Fruit fly (Drosophila melanogaster) whole organism, wandering third instar larva: Measurements from ENCODE around the gene kay.
A peak's percentile ranks its signal among the peaks of the same experiment; 100 is the strongest.

Source experiments
- Abd-B ChIP-seq: fragments of >200 bp; optimal IDR thresholded peaks from 2 replicates; lab custom pipeline; 2017; ENCODE audit warnings: missing biosample characterization, missing genetic modification characterization
- CG32264 ChIP-seq: fragments of 200-800 bp; sonication (Bioruptor generic); optimal IDR thresholded peaks from 2 replicates; lab custom pipeline; 2016; ENCODE audit warnings: missing biosample characterization, missing genetic modification characterization
- CG9705 ChIP-seq: fragments of 200-800 bp; sonication (Bioruptor generic); optimal IDR thresholded peaks from 2 replicates; lab custom pipeline; 2018; ENCODE audit warnings: missing biosample characterization, mild to moderate bottlenecking, missing genetic modification characterization
- CrebA ChIP-seq: fragments of 200-800 bp; sonication (Bioruptor generic); optimal IDR thresholded peaks from 2 replicates; lab custom pipeline; 2016; ENCODE audit warnings: missing biosample characterization, mild to moderate bottlenecking, missing genetic modification characterization, borderline replicate concordance
- Dfd ChIP-seq: fragments of >200 bp; optimal IDR thresholded peaks from 2 replicates; lab custom pipeline; 2017; ENCODE audit warnings: missing biosample characterization, missing genetic modification characterization
- Dif ChIP-seq: fragments of 200-275, 200-300 bp; sonication (Bioruptor generic); optimal IDR thresholded peaks from 2 replicates; lab custom pipeline; 2018; ENCODE audit warnings: missing biosample characterization, missing genetic modification characterization; ENCODE audit not compliant: partially characterized antibody
- GATAd ChIP-seq: sonication (Bioruptor generic); optimal IDR thresholded peaks from 2 replicates; lab custom pipeline; 2016; ENCODE audit warnings: missing biosample characterization, missing genetic modification characterization
- HLH106 ChIP-seq: fragments of 200-800 bp; optimal IDR thresholded peaks from 3 replicates; lab custom pipeline; 2019; ENCODE audit warnings: missing biosample characterization, mild to moderate bottlenecking, missing genetic modification characterization, moderate library complexity
- Hnf4 ChIP-seq: fragments of 200-800 bp; sonication (Bioruptor generic); optimal IDR thresholded peaks from 2 replicates; lab custom pipeline; 2016; ENCODE audit warnings: missing biosample characterization, mild to moderate bottlenecking, missing genetic modification characterization
- Hr78 ChIP-seq: fragments of >200 bp; optimal IDR thresholded peaks from 2 replicates; lab custom pipeline; 2017; ENCODE audit warnings: missing biosample characterization, missing genetic modification characterization
- Hr83 ChIP-seq: fragments of 200-300 bp; sonication (Bioruptor generic); optimal IDR thresholded peaks from 2 replicates; lab custom pipeline; 2016; ENCODE audit warnings: missing biosample characterization, mild to moderate bottlenecking, missing genetic modification characterization, moderate library complexity; ENCODE audit not compliant: poor library complexity, severe bottlenecking
- Jra ChIP-seq: sonication (Bioruptor generic); optimal IDR thresholded peaks from 2 replicates; lab custom pipeline; 2016; ENCODE audit warnings: missing biosample characterization, missing genetic modification characterization
- Mio ChIP-seq: sonication (Bioruptor generic); optimal IDR thresholded peaks from 2 replicates; lab custom pipeline; 2016; ENCODE audit warnings: missing biosample characterization, missing genetic modification characterization
- Myc ChIP-seq: fragments of >200 bp; optimal IDR thresholded peaks from 2 replicates; lab custom pipeline; 2017
- N ChIP-seq: fragments of >200 bp; optimal IDR thresholded peaks from 2 replicates; lab custom pipeline; 2018; ENCODE audit warnings: missing biosample characterization, missing external identifiers, missing genetic modification characterization
- OdsH ChIP-seq: fragments of 200-800 bp; sonication (Bioruptor generic); optimal IDR thresholded peaks from 2 replicates; lab custom pipeline; 2016; ENCODE audit warnings: missing biosample characterization, mild to moderate bottlenecking, missing genetic modification characterization
- Rel ChIP-seq, 2 experiments: fragments of 200-800 bp; sonication (Bioruptor generic) in 1 of 2; optimal IDR thresholded peaks; 2 replicates in 1 of 2; 3 replicates in 1 of 2; lab custom pipeline; 2016 to 2019; ENCODE audit warnings: mild to moderate bottlenecking in 2 of 2, missing biosample characterization in 2 of 2, missing genetic modification characterization in 2 of 2, moderate library complexity in 1 of 2
- Sp1 ChIP-seq: fragments of 200-800 bp; sonication (Bioruptor generic); optimal IDR thresholded peaks from 3 replicates; lab custom pipeline; 2019; ENCODE audit warnings: missing biosample characterization, mild to moderate bottlenecking, missing genetic modification characterization, moderate library complexity
- Vsx2 ChIP-seq: fragments of 200-300, 225-300 bp; sonication (Bioruptor generic); optimal IDR thresholded peaks from 2 replicates; lab custom pipeline; 2018; ENCODE audit warnings: missing biosample characterization, missing genetic modification characterization; ENCODE audit not compliant: partially characterized antibody
- br ChIP-seq: fragments of 200-800 bp; sonication (Bioruptor generic); optimal IDR thresholded peaks from 2 replicates; lab custom pipeline; 2016; ENCODE audit warnings: missing biosample characterization, missing genetic modification characterization
- brk ChIP-seq: fragments of 200-800 bp; sonication (Bioruptor generic); optimal IDR thresholded peaks from 2 replicates; lab custom pipeline; 2016; ENCODE audit warnings: missing biosample characterization, mild to moderate bottlenecking, missing genetic modification characterization
- dl ChIP-seq, 2 experiments: fragments of 175-275, 200-275 bp in 1 of 2; fragments of 200-275 bp in 1 of 2; sonication (Bioruptor generic); optimal IDR thresholded peaks; lab custom pipeline; 2018; ENCODE audit warnings: mild to moderate bottlenecking in 2 of 2, missing biosample characterization in 2 of 2, missing genetic modification characterization in 2 of 2, moderate library complexity in 2 of 2; ENCODE audit not compliant: partially characterized antibody in 2 of 2, insufficient read depth in 1 of 2
- ey ChIP-seq: fragments of 200-800 bp; sonication (Bioruptor generic); optimal IDR thresholded peaks from 2 replicates; lab custom pipeline; 2016; ENCODE audit warnings: missing biosample characterization, missing genetic modification characterization
- foxo ChIP-seq, 2 experiments: fragments of 200-800 bp; sonication (Bioruptor generic); optimal IDR thresholded peaks; 2 replicates in 1 of 2; 3 replicates in 1 of 2; lab custom pipeline; 2016 to 2017; ENCODE audit warnings: missing biosample characterization in 2 of 2, missing genetic modification characterization in 2 of 2
- fru ChIP-seq: fragments of 200-800 bp; sonication (Bioruptor generic); optimal IDR thresholded peaks from 3 replicates; lab custom pipeline; 2016; ENCODE audit warnings: missing biosample characterization, mild to moderate bottlenecking, missing genetic modification characterization
- h ChIP-seq: fragments of 200-800 bp; sonication (Bioruptor generic); optimal IDR thresholded peaks from 3 replicates; lab custom pipeline; 2016; ENCODE audit warnings: missing biosample characterization, mild to moderate bottlenecking, missing genetic modification characterization
- jim ChIP-seq: fragments of 175-275, 200-325 bp; sonication (Bioruptor generic); optimal IDR thresholded peaks from 2 replicates; lab custom pipeline; 2016; ENCODE audit warnings: missing biosample characterization, mild to moderate bottlenecking, missing genetic modification characterization
- lola ChIP-seq: fragments of >200 bp; optimal IDR thresholded peaks from 2 replicates; lab custom pipeline; 2017; ENCODE audit warnings: missing biosample characterization, missing genetic modification characterization
- pan ChIP-seq: fragments of >200 bp; optimal IDR thresholded peaks from 2 replicates; lab custom pipeline; 2017
- psq ChIP-seq: fragments of 200-800 bp; sonication (Bioruptor generic); optimal IDR thresholded peaks from 3 replicates; lab custom pipeline; 2017; ENCODE audit warnings: missing biosample characterization, mild to moderate bottlenecking, missing genetic modification characterization, moderate library complexity
- rgr ChIP-seq: fragments of 200-800 bp; sonication (Bioruptor generic); optimal IDR thresholded peaks from 3 replicates; lab custom pipeline; 2016; ENCODE audit warnings: missing biosample characterization, mild to moderate bottlenecking, missing genetic modification characterization
- sage ChIP-seq: fragments of 200-800 bp; sonication (Bioruptor generic); optimal IDR thresholded peaks from 2 replicates; lab custom pipeline; 2016; ENCODE audit warnings: missing biosample characterization, mild to moderate bottlenecking, missing genetic modification characterization
- sv ChIP-seq: fragments of 200-800 bp; sonication (Bioruptor generic); optimal IDR thresholded peaks from 3 replicates; lab custom pipeline; 2016; ENCODE audit warnings: missing biosample characterization, missing genetic modification characterization
- tai ChIP-seq: sonication (Bioruptor generic); optimal IDR thresholded peaks from 2 replicates; lab custom pipeline; 2016; ENCODE audit warnings: missing biosample characterization, missing genetic modification characterization
- usp ChIP-seq: fragments of >200 bp; optimal IDR thresholded peaks from 2 replicates; lab custom pipeline; 2017; ENCODE audit warnings: missing biosample characterization, missing genetic modification characterization
- woc ChIP-seq: sonication (Bioruptor generic); optimal IDR thresholded peaks from 2 replicates; lab custom pipeline; 2016; ENCODE audit warnings: missing biosample characterization, mild to moderate bottlenecking, missing genetic modification characterization

Gene kay

DNA sequence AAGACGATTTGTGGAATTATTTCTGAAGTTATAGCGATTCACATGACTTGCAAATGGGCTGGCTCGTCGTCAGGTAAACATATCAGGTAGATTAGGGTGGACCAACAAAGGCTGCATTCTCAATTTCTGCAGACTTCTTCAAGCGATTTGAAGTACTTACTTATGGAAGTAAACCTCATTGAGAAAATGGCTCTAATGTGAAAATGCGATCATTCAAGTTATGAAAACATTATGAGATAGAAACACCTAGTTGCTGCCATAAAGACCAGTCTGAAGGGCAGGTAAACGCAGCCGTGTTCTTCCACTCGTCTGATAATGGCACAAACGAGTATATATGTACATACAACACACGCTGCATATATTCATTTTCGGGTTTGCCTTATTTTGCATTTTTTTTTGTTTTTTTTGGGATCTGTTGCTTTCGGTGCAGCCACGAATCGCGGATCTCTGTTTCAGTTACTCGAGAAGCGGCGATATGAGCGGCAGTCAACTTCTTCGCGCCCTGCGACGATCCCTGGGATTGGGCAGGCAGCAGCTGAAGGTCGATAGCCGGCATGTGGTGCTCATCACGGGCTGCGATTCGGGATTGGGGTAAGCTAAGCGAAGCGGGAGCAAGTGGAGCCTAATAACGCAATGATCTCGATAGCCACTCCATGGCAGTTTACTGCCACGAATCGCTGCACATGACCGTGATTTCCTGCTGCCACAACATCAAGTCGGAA is 28.5 kb downstream of the kay start, which contains the start of gene sro (continued):
- TF ChIP-seq Hnf4 (GFP tag; lab: Kevin White, UChicago) (peak; percentile 31), CG32264 (GFP tag; lab: Kevin White, UChicago) (no peak), br (no peak), ey (GFP tag; lab: Kevin White, UChicago) (peak; percentile 11), h (GFP tag; lab: Kevin White, UChicago) (peak; percentile 27)

DNA sequence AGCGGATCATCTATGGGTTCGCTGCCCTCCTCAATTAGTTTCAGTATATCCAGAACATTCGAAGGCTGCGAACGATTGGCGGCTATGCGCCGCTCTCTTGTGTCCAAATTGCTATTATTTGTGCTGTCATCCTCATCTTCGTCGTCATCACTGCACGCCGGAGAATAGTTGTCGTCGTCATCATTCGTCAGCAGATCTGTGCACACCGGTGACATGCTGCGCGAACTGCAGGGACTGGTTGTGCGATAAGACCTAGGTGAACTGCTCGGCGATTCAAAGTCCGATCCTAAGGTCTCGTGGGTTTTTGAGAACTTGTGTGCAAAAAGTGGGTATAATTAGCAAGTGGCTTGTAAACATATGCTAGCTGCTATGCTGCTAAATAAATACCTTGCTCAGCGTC is 31.4 kb downstream of the kay start:
- no peak for TF ChIP-seq Rel (GFP tag; optimal IDR thresholded peaks at IDR 0.05; lab: Kevin White, UChicago)
- no peak for TF ChIP-seq Rel (tag; optimal IDR thresholded peaks at IDR 0.05; lab: Kevin White, UChicago)
- TF ChIP-seq sage (GFP tag; lab: Kevin White, UChicago), result no peak
- no peak for TF ChIP-seq fru (GFP tag; lab: Kevin White, UChicago)
- no peak for TF ChIP-seq CrebA
- TF ChIP-seq, all 38 proteins: peak for 0

DNA sequence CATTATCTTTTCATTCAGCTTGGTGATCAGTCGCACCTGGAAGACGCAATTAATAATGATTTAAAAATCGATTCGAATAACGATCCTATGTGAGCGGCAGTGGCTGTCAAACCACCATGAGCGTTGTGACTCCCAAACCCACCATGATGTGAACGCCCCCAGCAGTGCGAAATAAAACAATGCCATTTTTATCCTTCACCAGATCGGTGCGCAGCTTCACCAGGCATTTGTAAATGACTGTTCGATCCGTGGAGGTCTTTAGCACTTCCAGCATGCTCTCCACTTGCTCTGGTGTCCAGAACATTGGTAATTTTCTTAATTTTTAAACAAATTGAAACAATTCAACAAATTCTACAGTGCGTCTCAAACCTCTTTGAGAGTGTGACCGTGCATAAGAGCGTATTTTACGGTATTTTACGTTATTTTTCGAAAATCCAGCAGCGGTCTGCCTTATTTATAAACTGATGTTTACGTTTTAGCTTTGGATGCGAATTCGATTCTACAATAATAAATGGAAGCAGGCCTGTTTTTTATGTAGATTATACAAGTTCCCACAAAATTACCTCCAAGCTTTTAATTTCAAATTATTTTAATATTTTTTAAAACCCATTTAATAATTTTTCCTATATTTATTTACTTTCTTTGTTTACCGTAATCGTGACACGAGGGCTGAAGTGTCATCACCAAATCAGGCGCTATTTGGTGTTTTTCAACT is 33.3 kb downstream of the kay start, which contains the start of the genes Rnb and Drice:
Rnb (minus strand) TSS at position 389 of the 715 bp plus-strand sequence.
Drice (plus strand) TSS at position 693 of the 715 bp plus-strand sequence.
- TF ChIP-seq tai (GFP tag; lab: Kevin White, UChicago) (no peak), Mio (GFP tag; lab: Kevin White, UChicago) (no peak), Hr83 (GFP tag; lab: Kevin White, UChicago) (peak; percentile 70), woc (peak; percentile 71), Dif (no peak), Hr78 (GFP tag; lab: Kevin White, UChicago) (no peak), Dfd (no peak), foxo (GFP tag; optimal IDR thresholded peaks at IDR 0.05; lab: Kevin White, UChicago) (peak in 1 of 2 experiments; percentile 44), fru (GFP tag; lab: Kevin White, UChicago) (peak; percentile 33), Hnf4 (GFP tag; lab: Kevin White, UChicago) (peak; percentile 70), usp (GFP tag; lab: Kevin White, UChicago) (no peak), lola (no peak), Sp1 (GFP tag; lab: Kevin White, UChicago) (peak; percentile 50), CG32264 (GFP tag; lab: Kevin White, UChicago) (no peak), N (GFP tag; lab: Kevin White, UChicago) (no peak), CrebA (no peak), Rel (GFP tag; optimal IDR thresholded peaks at IDR 0.05; lab: Kevin White, UChicago) (no peak), Rel (tag; optimal IDR thresholded peaks at IDR 0.05; lab: Kevin White, UChicago) (no peak), Abd-B (GFP tag; lab: Kevin White, UChicago) (no peak), rgr (GFP tag; lab: Kevin White, UChicago) (peak; percentile 55), sv (GFP tag; lab: Kevin White, UChicago) (no peak), psq (GFP tag; lab: Kevin White, UChicago) (peak; percentile 17), Myc (peak; percentile 90), h (GFP tag; lab: Kevin White, UChicago) (peak; percentile 70), dl (GFP tag; optimal IDR thresholded peaks at IDR 0.05; lab: Kevin White, UChicago; ENCODE audit: insufficient read depth in 1 of 2, partially characterized antibody in 2 of 2) (no peak), Vsx2 (GFP tag; lab: Kevin White, UChicago) (no peak), pan (no peak), CG9705 (peak; percentile 60), brk (GFP tag; lab: Kevin White, UChicago) (no peak), HLH106 (tag; lab: Kevin White, UChicago) (peak; percentile 70), OdsH (GFP tag; lab: Kevin White, UChicago) (peak; percentile 9), br (peak; percentile 50), ey (GFP tag; lab: Kevin White, UChicago) (peak; percentile 9), sage (GFP tag; lab: Kevin White, UChicago) (no peak), GATAd (no peak), jim (GFP tag; lab: Kevin White, UChicago) (no peak), Jra (no peak)
- TF ChIP-seq, all 38 proteins: peak for 15
